Fruit fly (Drosophila melanogaster): ENCODE results near the gene GILT2.

Gene GILT2

DNA sequence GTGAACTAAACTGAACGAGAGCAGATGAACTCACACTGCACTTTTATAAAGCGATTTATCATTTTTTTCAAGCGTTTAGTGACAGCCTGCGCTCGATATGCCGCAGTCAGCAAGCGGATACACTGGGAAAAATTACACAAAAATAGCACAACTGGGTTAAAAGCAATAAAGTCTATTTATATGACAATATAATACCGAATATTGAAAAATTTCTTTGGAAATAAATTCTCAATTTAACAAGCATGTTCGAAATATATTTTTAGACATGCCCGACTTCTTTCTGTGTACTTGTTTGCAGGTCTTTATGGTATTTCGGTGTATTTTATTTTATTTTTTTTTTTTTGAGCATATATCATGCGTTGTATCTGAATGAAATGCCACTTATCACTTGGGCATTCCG is 35.2 kb downstream of the GILT2 start (continued):
- TF ChIP-seq crp (GFP tag; optimal IDR thresholded peaks at IDR 0.05) (no peak), trh (GFP tag; optimal IDR thresholded peaks at IDR 0.05) (no peak), Hr39 (optimal IDR thresholded peaks at IDR 0.05) (no peak), CG14667 (GFP tag; IDR thresholded peaks at IDR 0.05) (peak; percentile 31), CG17568 (GFP tag; optimal IDR thresholded peaks at IDR 0.05) (peak; percentile 42), Lhr (GFP tag; optimal IDR thresholded peaks at IDR 0.05) (peak; percentile 5), Hmr (GFP tag; optimal IDR thresholded peaks at IDR 0.05) (peak; percentile 1), tap (tag; optimal IDR thresholded peaks at IDR 0.05) (no peak), ato (GFP tag; IDR thresholded peaks at IDR 0.05; ENCODE audit: partially characterized antibody) (no peak), Oli (tag; optimal IDR thresholded peaks at IDR 0.05) (peak; percentile 70), CG8388 (GFP tag; optimal IDR thresholded peaks at IDR 0.05) (peak; percentile 78), gsb (GFP tag; IDR thresholded peaks at IDR 0.05) (no peak), kah (GFP tag; optimal IDR thresholded peaks at IDR 0.05) (peak; percentile 38), Aef1 (GFP tag; IDR thresholded peaks at IDR 0.05) (0 out of 3 replicates have a peak, but pooled peaks have one; percentile 19), CG10543 (GFP tag; optimal IDR thresholded peaks at IDR 0.05) (no peak), CG7963 (GFP tag; IDR thresholded peaks at IDR 0.05; ENCODE audit: partially characterized antibody) (no peak), BEAF-32 (GFP tag; optimal IDR thresholded peaks at IDR 0.05) (no peak), MBD-R2 (GFP tag; IDR thresholded peaks at IDR 0.05) (no peak), CG1647 (GFP tag; optimal IDR thresholded peaks at IDR 0.05) (peak; percentile 12), CG7987 (GFP tag; optimal IDR thresholded peaks at IDR 0.05) (no peak), tna (GFP tag; IDR thresholded peaks at IDR 0.05; ENCODE audit: partially characterized antibody) (no peak), pb (GFP tag; optimal IDR thresholded peaks at IDR 0.05) (peak; percentile 11), CG2875 (GFP tag; optimal IDR thresholded peaks at IDR 0.05) (peak; percentile 55), dpn (GFP tag; optimal IDR thresholded peaks at IDR 0.05) (peak; percentile 47 to 65), CG33213 (GFP tag; optimal IDR thresholded peaks at IDR 0.05) (peak; percentile 30), B-H2 (GFP tag; optimal IDR thresholded peaks at IDR 0.05) (no peak), Awh (GFP tag; IDR thresholded peaks at IDR 0.05) (peak; percentile 60; the same call in 1 of the 2 replicates), tup (GFP tag; optimal IDR thresholded peaks at IDR 0.05) (no peak), CG1024 (GFP tag; IDR thresholded peaks at IDR 0.05) (0 out of 2 replicates have a peak, but pooled peaks have one; percentile 18), Ada2b (GFP tag; IDR thresholded peaks at IDR 0.05) (no peak), NFAT (GFP tag; IDR thresholded peaks at IDR 0.05) (no peak), org-1 (GFP tag; optimal IDR thresholded peaks at IDR 0.05) (peak; percentile 18), CG14050 (GFP tag; IDR thresholded peaks at IDR 0.05) (no peak), wek (GFP tag; optimal IDR thresholded peaks at IDR 0.05) (no peak), CG12071 (GFP tag; optimal IDR thresholded peaks at IDR 0.05) (no peak), CG7786 (GFP tag; optimal IDR thresholded peaks at IDR 0.05) (peak; percentile 28), Rfx (GFP tag; IDR thresholded peaks at IDR 0.05) (peak; percentile 33; the same call in 1 of the 2 replicates), oc (tag; optimal IDR thresholded peaks at IDR 0.05) (peak; percentile 65), CG8765 (GFP tag; IDR thresholded peaks at IDR 0.05) (peak; percentile 51; the same call in 1 of the 2 replicates), ERR (GFP tag; optimal IDR thresholded peaks at IDR 0.05) (no peak), fd96Cb (tag; optimal IDR thresholded peaks at IDR 0.05) (peak; percentile 72), CG3163 (GFP tag; optimal IDR thresholded peaks at IDR 0.05) (no peak), CG7928 (GFP tag; optimal IDR thresholded peaks at IDR 0.05) (no peak), gcm2 (GFP tag; optimal IDR thresholded peaks at IDR 0.05) (peak; percentile 16), unpg (GFP tag; optimal IDR thresholded peaks at IDR 0.05) (peak; percentile 82), dm (GFP tag; optimal IDR thresholded peaks at IDR 0.05) (no peak), nau (GFP tag; optimal IDR thresholded peaks at IDR 0.05) (peak; percentile 82), Hr78 (GFP tag; optimal IDR thresholded peaks at IDR 0.05) (no peak), CG11695 (GFP tag; IDR thresholded peaks at IDR 0.05) (peak; percentile 39; the same call in 1 of the 3 replicates), CG6683 (GFP tag; optimal IDR thresholded peaks at IDR 0.05) (no peak)
